Fruit fly (Drosophila melanogaster) whole organism, embryonic: ENCODE results near the gene Bx.

Experiments
- B-H1 ChIP-seq: fragments of 200-800 bp; sonication (Bioruptor generic); IDR thresholded peaks from 3 replicates; pipeline ENCODE4 v1.3.6; 2022; ENCODE audit warnings: missing biosample characterization, missing genetic modification characterization
- BEAF-32 ChIP-seq: fragments of 200-800 bp; sonication (Bioruptor generic); optimal IDR thresholded peaks from 3 replicates; lab custom pipeline; 2017; ENCODE audit warnings: missing biosample characterization, missing genetic modification characterization, mild to moderate bottlenecking, moderate library complexity, missing genetic modification reagents
- BtbVII ChIP-seq: fragments of 200-800 bp; sonication (Bioruptor generic); optimal IDR thresholded peaks from 3 replicates; lab custom pipeline; 2017; ENCODE audit warnings: missing biosample characterization, mild to moderate bottlenecking, missing genetic modification characterization
- CG1024 ChIP-seq: fragments of 200-800 bp; sonication (Bioruptor generic); IDR thresholded peaks from 2 replicates; pipeline ENCODE4 v1.3.6; 2022; ENCODE audit warnings: missing biosample characterization, missing genetic modification characterization
- CG10979 ChIP-seq: fragments of 200-800 bp; sonication (Bioruptor generic); optimal IDR thresholded peaks from 2 replicates; lab custom pipeline; 2018; ENCODE audit warnings: missing biosample characterization, mild to moderate bottlenecking, missing genetic modification characterization, moderate library complexity
- CG11247 ChIP-seq: fragments of 200-800 bp; sonication (Bioruptor generic); IDR thresholded peaks from 2 replicates; pipeline ENCODE4 v1.3.6; 2022; ENCODE audit warnings: missing biosample characterization, missing genetic modification characterization
- CG11723 ChIP-seq: fragments of 200-800 bp; sonication (Bioruptor generic); optimal IDR thresholded peaks from 2 replicates; lab custom pipeline; 2017; ENCODE audit warnings: missing biosample characterization, mild to moderate bottlenecking, missing genetic modification characterization
- CG15696 ChIP-seq: fragments of 200-800 bp; sonication (Bioruptor generic); optimal IDR thresholded peaks from 2 replicates; lab custom pipeline; 2019; ENCODE audit warnings: missing biosample characterization, mild to moderate bottlenecking, missing genetic modification characterization, moderate library complexity
- CG16815 ChIP-seq: fragments of 200-800 bp; sonication (Bioruptor generic); optimal IDR thresholded peaks from 3 replicates; lab custom pipeline; 2017; ENCODE audit warnings: missing biosample characterization, mild to moderate bottlenecking, missing genetic modification characterization
- CG17385 ChIP-seq: fragments of 200-800 bp; sonication (Bioruptor generic); optimal IDR thresholded peaks from 3 replicates; lab custom pipeline; 2018; ENCODE audit warnings: missing biosample characterization, mild to moderate bottlenecking, missing genetic modification characterization
- CG17802 ChIP-seq: fragments of 200-800 bp; sonication (Bioruptor generic); optimal IDR thresholded peaks from 2 replicates; lab custom pipeline; 2018; ENCODE audit warnings: missing biosample characterization, mild to moderate bottlenecking, missing genetic modification characterization, moderate library complexity
- CG3281 ChIP-seq: fragments of 200-800 bp; sonication (Bioruptor generic); optimal IDR thresholded peaks from 3 replicates; lab custom pipeline; 2017; ENCODE audit warnings: missing biosample characterization, mild to moderate bottlenecking, missing genetic modification characterization
- CG3847 ChIP-seq: fragments of 200-800 bp; sonication (Bioruptor generic); IDR thresholded peaks from 2 replicates; pipeline ENCODE4 v1.3.6; 2022; ENCODE audit warnings: missing biosample characterization, missing genetic modification characterization
- CG4282 ChIP-seq: fragments of 200-800 bp; sonication (Bioruptor generic); optimal IDR thresholded peaks from 2 replicates; lab custom pipeline; 2016; ENCODE audit warnings: missing biosample characterization, missing genetic modification characterization
- CG4617 ChIP-seq: fragments of 200-800 bp; sonication (Bioruptor generic); optimal IDR thresholded peaks from 3 replicates; lab custom pipeline; 2016; ENCODE audit warnings: missing biosample characterization, missing genetic modification characterization, borderline replicate concordance
- CG6254 ChIP-seq: fragments of 200-800 bp; sonication (Bioruptor generic); optimal IDR thresholded peaks from 3 replicates; lab custom pipeline; 2017; ENCODE audit warnings: mild to moderate bottlenecking, missing biosample characterization, missing genetic modification reagents, missing genetic modification characterization
- CG8281 ChIP-seq: fragments of 200-800 bp; sonication (Bioruptor generic); optimal IDR thresholded peaks from 2 replicates; lab custom pipeline; 2018; ENCODE audit warnings: missing biosample characterization, mild to moderate bottlenecking, missing genetic modification characterization, moderate library complexity
- CG8290 ChIP-seq, 3 experiments: fragments of 200-800 bp; sonication (Bioruptor generic); optimal IDR thresholded peaks; 2 replicates each; lab custom pipeline; 2016 to 2019; ENCODE audit warnings: missing biosample characterization in 3 of 3, missing genetic modification characterization in 3 of 3, mild to moderate bottlenecking in 2 of 3, moderate library complexity in 1 of 3
- ERR ChIP-seq: fragments of 200-800 bp; sonication (Bioruptor generic); optimal IDR thresholded peaks from 2 replicates; lab custom pipeline; 2016; ENCODE audit warnings: missing biosample characterization, missing genetic modification characterization
- HmgD ChIP-seq: fragments of 200-800 bp; sonication (Bioruptor generic); optimal IDR thresholded peaks from 3 replicates; lab custom pipeline; 2016; ENCODE audit warnings: missing biosample characterization, missing genetic modification characterization
- Jarid2 ChIP-seq: fragments of 200-800 bp; sonication (Bioruptor generic); optimal IDR thresholded peaks from 3 replicates; lab custom pipeline; 2017; ENCODE audit warnings: mild to moderate bottlenecking, missing biosample characterization, missing genetic modification reagents, missing genetic modification characterization
- Lim3 ChIP-seq: fragments of 200-800 bp; sonication (Bioruptor generic); IDR thresholded peaks from 2 replicates; pipeline ENCODE4 v1.3.6; 2022; ENCODE audit warnings: missing biosample characterization, missing genetic modification characterization
- MTF-1 ChIP-seq: fragments of 200-800 bp; sonication (Bioruptor generic); optimal IDR thresholded peaks from 2 replicates; lab custom pipeline; 2018; ENCODE audit warnings: missing biosample characterization, mild to moderate bottlenecking, missing genetic modification characterization, borderline replicate concordance
- Mad ChIP-seq: fragments of 200-800 bp; sonication (Bioruptor generic); optimal IDR thresholded peaks from 2 replicates; lab custom pipeline; 2016; ENCODE audit warnings: missing biosample characterization, missing genetic modification characterization
- Myb ChIP-seq: fragments of 200-800 bp; sonication (Bioruptor generic); optimal IDR thresholded peaks from 2 replicates; lab custom pipeline; 2016; ENCODE audit warnings: missing biosample characterization, missing genetic modification characterization
- NFAT ChIP-seq: fragments of 200-800 bp; sonication (Bioruptor generic); IDR thresholded peaks from 2 replicates; pipeline ENCODE4 v1.3.6; 2022; ENCODE audit warnings: missing biosample characterization, missing genetic modification characterization
- Rfx ChIP-seq: fragments of 200-800 bp; sonication (Bioruptor generic); IDR thresholded peaks from 2 replicates; pipeline ENCODE4 v1.3.6; 2022; ENCODE audit warnings: missing biosample characterization, missing genetic modification characterization
- Tbp ChIP-seq: fragments of >200 bp; optimal IDR thresholded peaks from 2 replicates; lab custom pipeline; 2018; ENCODE audit warnings: missing biosample characterization, missing genetic modification characterization
- ara ChIP-seq: fragments of 200-800 bp; sonication (Bioruptor generic); IDR thresholded peaks from 2 replicates; pipeline ENCODE4 v1.3.6; 2022; ENCODE audit warnings: missing biosample characterization, missing genetic modification characterization
- cad ChIP-seq: fragments of >200 bp; optimal IDR thresholded peaks from 2 replicates; lab custom pipeline; 2017; ENCODE audit warnings: missing biosample characterization, missing genetic modification characterization
- chm ChIP-seq: fragments of 200-800 bp; sonication (Bioruptor generic); IDR thresholded peaks from 2 replicates; pipeline ENCODE4 v1.3.6; 2022; ENCODE audit warnings: missing biosample characterization, missing genetic modification characterization
- croc ChIP-seq: fragments of 200-800 bp; sonication (Bioruptor generic); conservative IDR thresholded peaks from 3 replicates; pipeline ENCODE4 v1.3.6; 2022; ENCODE audit warnings: missing biosample characterization, missing genetic modification characterization
- dmrt99B ChIP-seq: fragments of 200-800 bp; sonication (Bioruptor generic); optimal IDR thresholded peaks from 2 replicates; lab custom pipeline; 2018; ENCODE audit warnings: missing biosample characterization, mild to moderate bottlenecking, missing genetic modification characterization, moderate library complexity
- emc ChIP-seq: fragments of 200-800 bp; sonication (Bioruptor generic); optimal IDR thresholded peaks from 2 replicates; lab custom pipeline; 2016; ENCODE audit warnings: missing biosample characterization, missing genetic modification characterization
- exex ChIP-seq: fragments of 200-800 bp; sonication (Bioruptor generic); optimal IDR thresholded peaks from 4 replicates; lab custom pipeline; 2018; ENCODE audit warnings: missing biosample characterization, mild to moderate bottlenecking, missing genetic modification characterization, moderate library complexity
- eyg ChIP-seq: fragments of 200-800 bp; sonication (Bioruptor generic); optimal IDR thresholded peaks from 3 replicates; lab custom pipeline; 2016; ENCODE audit warnings: missing biosample characterization, missing genetic modification characterization
- ftz-f1 ChIP-seq: fragments of 200-800 bp; sonication (Bioruptor generic); optimal IDR thresholded peaks from 2 replicates; lab custom pipeline; 2016; ENCODE audit warnings: missing biosample characterization, missing genetic modification characterization
- gro ChIP-seq: fragments of 200-800 bp; sonication (Bioruptor generic); optimal IDR thresholded peaks from 2 replicates; lab custom pipeline; 2016; ENCODE audit warnings: missing biosample characterization, missing genetic modification characterization
- hbn ChIP-seq: fragments of 200-800 bp; sonication (Bioruptor generic); IDR thresholded peaks from 2 replicates; pipeline ENCODE4 v1.3.6; 2022; ENCODE audit warnings: missing biosample characterization, missing genetic modification characterization; ENCODE audit not compliant: partially characterized antibody
- jumu ChIP-seq: fragments of 200-800 bp; sonication (Bioruptor generic); optimal IDR thresholded peaks from 3 replicates; lab custom pipeline; 2016; ENCODE audit warnings: missing biosample characterization, missing genetic modification characterization
- klu ChIP-seq: fragments of 200-800 bp; sonication (Bioruptor generic); IDR thresholded peaks from 2 replicates; pipeline ENCODE4 v1.3.6; 2022; ENCODE audit warnings: missing biosample characterization, missing genetic modification characterization
- rib ChIP-seq: fragments of 200-800 bp; sonication (Bioruptor generic); IDR thresholded peaks from 2 replicates; pipeline ENCODE4 v1.3.6; 2022; ENCODE audit warnings: missing biosample characterization, missing genetic modification characterization
- row ChIP-seq: fragments of 200-800 bp; sonication (Bioruptor generic); IDR thresholded peaks from 3 replicates; pipeline ENCODE4 v1.3.6; 2022; ENCODE audit warnings: missing biosample characterization, missing genetic modification characterization
- seq ChIP-seq: fragments of 200-800 bp; sonication (Bioruptor generic); IDR thresholded peaks from 2 replicates; pipeline ENCODE4 v1.3.6; 2022; ENCODE audit warnings: missing biosample characterization, missing genetic modification characterization
- sisA ChIP-seq: fragments of 200-800 bp; sonication (Bioruptor generic); IDR thresholded peaks from 2 replicates; pipeline ENCODE4 v1.3.6; 2022; ENCODE audit warnings: missing biosample characterization, missing genetic modification characterization
- ssp ChIP-seq: fragments of 200-800 bp; sonication (Bioruptor generic); IDR thresholded peaks from 2 replicates; pipeline ENCODE4 v1.3.6; 2022; ENCODE audit warnings: missing biosample characterization, missing genetic modification characterization
- tin ChIP-seq: fragments of 200-800 bp; sonication (Bioruptor generic); optimal IDR thresholded peaks from 3 replicates; lab custom pipeline; 2016; ENCODE audit warnings: missing biosample characterization, missing genetic modification characterization
- tio ChIP-seq: fragments of 200-800 bp; sonication (Bioruptor generic); optimal IDR thresholded peaks from 2 replicates; lab custom pipeline; 2017; ENCODE audit warnings: missing biosample characterization, missing genetic modification characterization, inconsistent platforms
- twi ChIP-seq: fragments of 200-800 bp; optimal IDR thresholded peaks from 2 replicates; lab custom pipeline; 2019; ENCODE audit warnings: missing biosample characterization, mild to moderate bottlenecking, missing genetic modification characterization, moderate library complexity
- tx ChIP-seq: fragments of 200-800 bp; sonication (Bioruptor generic); optimal IDR thresholded peaks from 2 replicates; lab custom pipeline; 2016; ENCODE audit warnings: missing biosample characterization, missing genetic modification characterization
- usp ChIP-seq: fragments of >200 bp; optimal IDR thresholded peaks from 2 replicates; lab custom pipeline; 2017; ENCODE audit warnings: missing biosample characterization, missing genetic modification characterization

The Bx gene

dm6 chrX:18546785-18547184, 31.6 kb downstream of the Bx start (continued):
- TF ChIP-seq B-H1 (peak; percentile 77), CG6254 (GFP tag; lab: Kevin White, UChicago) (no peak), sisA (GFP tag; lab: Robert Waterston, UW) (peak; percentile 85), row (GFP tag; lab: Robert Waterston, UW) (peak; percentile 90), CG8281 (tag; lab: Kevin White, UChicago) (peak; percentile 34), NFAT (peak; percentile 86), gro (GFP tag; lab: Kevin White, UChicago) (peak; percentile 76), Myb (GFP tag; lab: Kevin White, UChicago) (peak; percentile 57), CG3847 (GFP tag; lab: Robert Waterston, UW) (peak; percentile 87), CG8290 (GFP tag; optimal IDR thresholded peaks at IDR 0.05; lab: Kevin White, UChicago) (no peak), CG8290 (tag; optimal IDR thresholded peaks at IDR 0.05; lab: Kevin White, UChicago) (peak in 1 of 2 experiments; percentile 90), tin (GFP tag; lab: Kevin White, UChicago) (peak; percentile 66), CG11723 (GFP tag; lab: Kevin White, UChicago) (peak; percentile 54), CG4617 (GFP tag; lab: Kevin White, UChicago) (no peak), CG10979 (peak; percentile 60), CG17385 (GFP tag; lab: Kevin White, UChicago) (peak; percentile 61), ssp (GFP tag; lab: Robert Waterston, UW) (peak; percentile 71), cad (no peak), Jarid2 (GFP tag; lab: Kevin White, UChicago) (no peak), jumu (peak; percentile 70), CG4282 (GFP tag; lab: Kevin White, UChicago) (peak; percentile 15), Tbp (GFP tag; lab: Kevin White, UChicago) (no peak), MTF-1 (peak; percentile 29), HmgD (GFP tag; lab: Kevin White, UChicago) (no peak), emc (GFP tag; lab: Kevin White, UChicago) (peak; percentile 32), Mad (GFP tag; lab: Kevin White, UChicago) (peak; percentile 59), twi (peak; percentile 23), rib (peak; percentile 78), BEAF-32 (no peak), eyg (GFP tag; lab: Kevin White, UChicago) (peak; percentile 44), hbn (no peak), seq (peak; percentile 82), tio (GFP tag; lab: Kevin White, UChicago) (peak; percentile 50), Rfx (peak; percentile 94), exex (tag; lab: Kevin White, UChicago) (peak; percentile 25), usp (GFP tag; lab: Kevin White, UChicago) (no peak), CG1024 (peak; percentile 78), ERR (peak; percentile 30), CG11247 (GFP tag; lab: Robert Waterston, UW) (peak; percentile 86), CG16815 (GFP tag; lab: Kevin White, UChicago) (peak; percentile 43), ftz-f1 (GFP tag; lab: Kevin White, UChicago) (no peak), ara (GFP tag; lab: Robert Waterston, UW) (peak; percentile 83), Lim3 (0 out of 2 replicates have a peak, but pooled peaks have one; percentile 18), klu (peak; percentile 81), dmrt99B (peak; percentile 85), chm (GFP tag; lab: Robert Waterston, UW) (peak; percentile 36; the same call in 1 of the 2 replicates), tx (peak; percentile 65), BtbVII (GFP tag; lab: Kevin White, UChicago) (peak; percentile 58), CG17802 (tag; lab: Kevin White, UChicago) (no peak), croc (GFP tag; lab: Robert Waterston, UW) (0 out of 3 replicates have a peak, but pooled peaks have one; percentile 37), CG15696 (tag; lab: Kevin White, UChicago) (peak; percentile 60), CG3281 (peak; percentile 77)
